Fruit fly (Drosophila melanogaster): Measurements from ENCODE around the gene CG3014.

- no peak for TF ChIP-seq sv (GFP tag; optimal IDR thresholded peaks at IDR 0.05)
- TF ChIP-seq fru (GFP tag; optimal IDR thresholded peaks at IDR 0.05), result no peak
- TF ChIP-seq CrebA (GFP tag; optimal IDR thresholded peaks at IDR 0.05; ENCODE audit: borderline replicate concordance), result no peak
- TF ChIP-seq foxo (GFP tag; optimal IDR thresholded peaks at IDR 0.05), result no peak
- TF ChIP-seq psq (GFP tag; optimal IDR thresholded peaks at IDR 0.05), result no peak
- no peak for TF ChIP-seq woc (GFP tag; optimal IDR thresholded peaks at IDR 0.05)
These were observed at the start of gene CG3014 for dm6 chr3R:7802693-7803092.

Data from whole organism, wandering third instar larva.